Worm (Caenorhabditis elegans) whole organism, L4/young adult: ENCODE data around the gene Y110A2AL.3.

Experiments used
- W03F9.2 ChIP-seq: fragments of 150-350 bp; optimal IDR thresholded peaks from 2 replicates; lab custom pipeline; 2014; ENCODE audit warnings: missing biosample characterization, missing genetic modification characterization
- him-1 ChIP-seq: sonication (generic microtip); optimal IDR thresholded peaks from 2 replicates; lab custom pipeline; 2016; ENCODE audit warnings: missing genotype, missing genetic modification reagents, missing genetic modification characterization, missing compliant biosample characterization

DNA sequence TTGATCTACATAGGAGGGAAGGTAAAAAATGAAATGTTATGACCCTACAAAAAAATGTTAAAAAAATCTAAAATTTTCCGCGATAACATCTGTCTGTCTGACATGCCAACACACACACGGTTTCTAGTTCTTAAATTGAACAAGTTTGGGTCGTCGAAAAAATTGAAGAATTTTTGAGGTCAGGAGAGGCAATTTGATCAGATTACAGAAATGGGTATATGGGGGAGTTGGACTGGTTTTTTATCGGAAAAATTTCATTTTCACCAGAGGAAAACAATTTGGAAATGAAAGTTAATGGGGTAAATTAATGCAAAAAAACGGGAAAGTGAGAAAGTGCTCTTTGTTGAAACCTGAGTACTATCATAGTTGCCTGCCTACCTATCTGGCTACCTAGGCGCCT lies 13.1 kb upstream of the Y110A2AL.3 start:
- TF ChIP-seq W03F9.2 (tag; lab: Kevin White, UChicago) = no peak
- TF ChIP-seq him-1 (tag; lab: Kevin White, UChicago) = no peak
